Worm (Caenorhabditis elegans) whole organism, L4 larva: ENCODE results near the gene F59A2.5.

Source experiments
- D1046.2 ChIP-seq: fragments of 200-800 bp; sonication (Bioruptor generic); IDR thresholded peaks from 2 replicates; pipeline ENCODE4 v1.3.6; 2022; ENCODE audit warnings: missing genetic modification characterization, missing compliant biosample characterization
- F26F4.8 ChIP-seq: fragments of 200-800 bp; sonication (Bioruptor generic); conservative IDR thresholded peaks from 2 replicates; pipeline ENCODE4 v1.3.6; 2022; ENCODE audit warnings: missing genetic modification characterization, missing compliant biosample characterization
- F49E8.2 ChIP-seq: sonication (generic microtip); optimal IDR thresholded peaks from 2 replicates; lab custom pipeline; 2016; ENCODE audit warnings: missing compliant biosample characterization, mild to moderate bottlenecking, missing genetic modification characterization, borderline replicate concordance
- T26A8.4 ChIP-seq: fragments of 200-800 bp; sonication (Bioruptor generic); IDR thresholded peaks from 2 replicates; pipeline ENCODE4 v1.3.6; 2022; ENCODE audit warnings: missing genetic modification characterization, missing compliant biosample characterization
- Y105C5A.15 ChIP-seq: fragments of 200-800 bp; sonication (Bioruptor generic); IDR thresholded peaks from 2 replicates; pipeline ENCODE4 v1.3.6; 2022; ENCODE audit warnings: missing genetic modification characterization, missing compliant biosample characterization
- Y48G9A.11 ChIP-seq: fragments of 200-800 bp; sonication (Bioruptor generic); IDR thresholded peaks from 2 replicates; pipeline ENCODE4 v1.3.6; 2022; ENCODE audit warnings: missing genetic modification reagents, missing genetic modification characterization, missing compliant biosample characterization
- ZK337.2 ChIP-seq: fragments of 200-800 bp; sonication (Bioruptor generic); IDR thresholded peaks from 2 replicates; pipeline ENCODE4 v1.3.6; 2022; ENCODE audit warnings: missing genetic modification reagents, missing genetic modification characterization, missing compliant biosample characterization
- aly-2 ChIP-seq: sonication (generic microtip); optimal IDR thresholded peaks from 2 replicates; lab custom pipeline; 2018; ENCODE audit warnings: missing biosample characterization, missing genetic modification characterization
- arid-1 ChIP-seq: fragments of 200-800 bp; sonication (Bioruptor generic); conservative IDR thresholded peaks from 2 replicates; pipeline ENCODE4 v1.3.6; 2022; ENCODE audit warnings: missing genetic modification reagents, missing genetic modification characterization, missing compliant biosample characterization
- attf-4 ChIP-seq: sonication (generic microtip); optimal IDR thresholded peaks from 3 replicates; lab custom pipeline; 2017; ENCODE audit warnings: missing biosample characterization, missing genetic modification characterization
- ceh-28 ChIP-seq: fragments of 150-350 bp; optimal IDR thresholded peaks from 2 replicates; lab custom pipeline; 2014; ENCODE audit warnings: missing biosample characterization, missing genetic modification reagents, missing genetic modification characterization
- ces-1 ChIP-seq: fragments of 150-350 bp; sonication (generic microtip); optimal IDR thresholded peaks from 4 replicates; lab custom pipeline; 2014; ENCODE audit warnings: missing biosample characterization, missing genetic modification reagents, missing genetic modification characterization
- dmd-6 ChIP-seq: fragments of 200-800 bp; sonication (Bioruptor generic); IDR thresholded peaks from 2 replicates; pipeline ENCODE4 v1.3.6; 2022; ENCODE audit warnings: missing genetic modification reagents, missing genetic modification characterization, missing compliant biosample characterization
- gei-8 ChIP-seq: fragments of 200-800 bp; sonication (Bioruptor generic); optimal IDR thresholded peaks from 2 replicates; lab custom pipeline; 2018; ENCODE audit warnings: mild to moderate bottlenecking, missing genetic modification characterization, missing compliant biosample characterization
- hmg-1.1 ChIP-seq: fragments of 200-800 bp; sonication (Bioruptor generic); IDR thresholded peaks from 2 replicates; pipeline ENCODE4 v1.3.6; 2022; ENCODE audit warnings: missing genetic modification reagents, missing genetic modification characterization, missing compliant biosample characterization
- lin-1 ChIP-seq: fragments of 200-800 bp; sonication (Bioruptor generic); IDR thresholded peaks from 2 replicates; pipeline ENCODE4 v1.3.6; 2022; ENCODE audit warnings: missing genetic modification reagents, missing genetic modification characterization, missing compliant biosample characterization
- lin-13 ChIP-seq: fragments of 150-350 bp; optimal IDR thresholded peaks from 2 replicates; lab custom pipeline; 2014; ENCODE audit warnings: missing biosample characterization, missing genetic modification reagents, missing genetic modification characterization
- lin-29 ChIP-seq: fragments of 200-800 bp; sonication (Bioruptor generic); IDR thresholded peaks from 2 replicates; pipeline ENCODE4 v1.3.6; 2022; ENCODE audit warnings: missing genetic modification reagents, missing genetic modification characterization, missing compliant biosample characterization
- lin-38 ChIP-seq: fragments of 200-800 bp; sonication (Bioruptor generic); IDR thresholded peaks from 2 replicates; pipeline ENCODE4 v1.3.6; 2022; ENCODE audit warnings: missing genetic modification reagents, missing genetic modification characterization, missing compliant biosample characterization
- lsy-2 ChIP-seq, 2 experiments: fragments of 150-350 bp in 1 of 2; sonication (generic microtip) in 1 of 2; optimal IDR thresholded peaks; 2 replicates each; lab custom pipeline; 2014 to 2017; ENCODE audit warnings: missing biosample characterization in 2 of 2, missing genetic modification characterization in 2 of 2
- mdt-29 ChIP-seq: fragments of 200-800 bp; sonication (Bioruptor generic); IDR thresholded peaks from 2 replicates; pipeline ENCODE4 v1.3.6; 2022; ENCODE audit warnings: missing genetic modification reagents, missing genetic modification characterization, missing compliant biosample characterization
- mxl-3 ChIP-seq: fragments of 200-800 bp; sonication (Bioruptor generic); optimal IDR thresholded peaks from 2 replicates; lab custom pipeline; 2018; ENCODE audit warnings: mild to moderate bottlenecking, missing genetic modification characterization, missing compliant biosample characterization
- nhr-111 ChIP-seq: fragments of 200-800 bp; sonication (Bioruptor generic); optimal IDR thresholded peaks from 2 replicates; lab custom pipeline; 2018; ENCODE audit warnings: mild to moderate bottlenecking, missing genetic modification characterization, missing compliant biosample characterization
- nhr-237 ChIP-seq: sonication (generic microtip); optimal IDR thresholded peaks from 2 replicates; lab custom pipeline; 2017; ENCODE audit warnings: missing biosample characterization, missing genetic modification characterization
- nhr-28 ChIP-seq: fragments of 150-350 bp; optimal IDR thresholded peaks from 2 replicates; lab custom pipeline; 2014; ENCODE audit warnings: missing biosample characterization, missing genetic modification characterization
- saeg-2 ChIP-seq: fragments of 200-800 bp; sonication (Bioruptor generic); IDR thresholded peaks from 2 replicates; pipeline ENCODE4 v1.3.6; 2022; ENCODE audit warnings: missing genetic modification reagents, missing genetic modification characterization, missing compliant biosample characterization
- sdz-12 ChIP-seq: fragments of 200-800 bp; sonication (Bioruptor generic); optimal IDR thresholded peaks from 2 replicates; lab custom pipeline; 2018; ENCODE audit warnings: mild to moderate bottlenecking, missing genetic modification characterization, missing compliant biosample characterization
- snpc-1.2 ChIP-seq: fragments of 200-800 bp; sonication (Bioruptor generic); IDR thresholded peaks from 2 replicates; pipeline ENCODE4 v1.3.6; 2022; ENCODE audit warnings: missing genetic modification reagents, missing genetic modification characterization, missing compliant biosample characterization
- snpc-4 ChIP-seq: fragments of 150-350 bp; optimal IDR thresholded peaks from 2 replicates; lab custom pipeline; 2014; ENCODE audit warnings: missing biosample characterization, missing genetic modification characterization
- tra-1 ChIP-seq: fragments of 200-800 bp; sonication (Bioruptor generic); IDR thresholded peaks from 2 replicates; pipeline ENCODE4 v1.3.6; 2022; ENCODE audit warnings: missing genetic modification reagents, missing genetic modification characterization, missing compliant biosample characterization
- unc-130 ChIP-seq: sonication (generic microtip); optimal IDR thresholded peaks from 2 replicates; lab custom pipeline; 2016; ENCODE audit warnings: missing genetic modification reagents, missing genetic modification characterization, missing compliant biosample characterization
- vab-7 ChIP-seq: fragments of 200-800 bp; sonication (Bioruptor generic); IDR thresholded peaks from 2 replicates; pipeline ENCODE4 v1.3.6; 2022; ENCODE audit warnings: missing genetic modification reagents, missing genetic modification characterization, missing compliant biosample characterization
- zag-1 ChIP-seq: fragments of 150-350 bp; optimal IDR thresholded peaks from 2 replicates; lab custom pipeline; 2014; ENCODE audit warnings: missing biosample characterization, missing genetic modification characterization
- zfp-2 ChIP-seq: sonication (generic microtip); optimal IDR thresholded peaks from 2 replicates; lab custom pipeline; 2016; ENCODE audit warnings: mild to moderate bottlenecking, missing genetic modification characterization, missing compliant biosample characterization
- zfp-3 ChIP-seq: fragments of 200-800 bp; sonication (Bioruptor generic); conservative IDR thresholded peaks from 2 replicates; pipeline ENCODE4 v1.3.6; 2022; ENCODE audit warnings: missing genetic modification reagents, missing genetic modification characterization, missing compliant biosample characterization
- ztf-7 ChIP-seq: fragments of 150-350 bp; optimal IDR thresholded peaks from 2 replicates; lab custom pipeline; 2014; ENCODE audit warnings: missing biosample characterization, missing genetic modification characterization

Gene F59A2.5

ce11 chrIII:3389426-3390020 is 15.1 kb upstream of the F59A2.5 start, which contains the start of the genes elmd-1 and hecw-1 (continued):
- TF ChIP-seq attf-4 (tag; lab: Kevin White, UChicago) (no peak), tra-1 (peak; percentile 72), ces-1 (GFP tag; lab: Kevin White, UChicago) (no peak), sdz-12 (GFP tag; lab: Kevin White, UChicago) (no peak), lin-1 (peak; percentile 69; the same call in 1 of the 2 replicates), Y48G9A.11 (GFP tag; lab: Robert Waterston, UW) (peak; percentile 26; the same call in 1 of the 2 replicates), hmg-1.1 (GFP tag; lab: Robert Waterston, UW) (peak; percentile 73), nhr-237 (tag; lab: Kevin White, UChicago) (no peak), vab-7 (GFP tag; lab: Robert Waterston, UW) (peak; percentile 81), mdt-29 (no peak), Y105C5A.15 (GFP tag; lab: Robert Waterston, UW) (0 out of 2 replicates have a peak, but pooled peaks have one; percentile 50), F26F4.8 (GFP tag; lab: Robert Waterston, UW) (0 out of 2 replicates have a peak, but pooled peaks have one; percentile 59), snpc-1.2 (GFP tag; lab: Robert Waterston, UW) (0 out of 2 replicates have a peak, but pooled peaks have one; percentile 56), gei-8 (GFP tag; lab: Kevin White, UChicago) (peak; percentile 31), lin-29 (GFP tag; lab: Robert Waterston, UW) (0 out of 2 replicates have a peak, but pooled peaks have one; percentile 60), ceh-28 (no peak), saeg-2 (GFP tag; lab: Robert Waterston, UW) (no peak), aly-2 (tag; lab: Kevin White, UChicago) (no peak), lin-13 (peak; percentile 63), D1046.2 (GFP tag; lab: Robert Waterston, UW) (peak; percentile 61; the same call in 1 of the 2 replicates), T26A8.4 (GFP tag; lab: Robert Waterston, UW) (peak; percentile 68), ztf-7 (tag; lab: Kevin White, UChicago) (peak; percentile 51)

ce11 chrIII:3390144-3390543 is 14.5 kb upstream of the F59A2.5 start:
- TF ChIP-seq lin-38 (GFP tag; lab: Robert Waterston, UW), result peak; percentile 61
- no peak for TF ChIP-seq lin-13
- peak; percentile 1 for TF ChIP-seq unc-130
- TF ChIP-seq ZK337.2, result no peak
- peak in 1 of 2 experiments; percentile 11 for TF ChIP-seq lsy-2 (tag; optimal IDR thresholded peaks at IDR 0.05; lab: Kevin White, UChicago)
- TF ChIP-seq nhr-28 (tag; lab: Kevin White, UChicago), result no peak
- no peak for TF ChIP-seq zag-1 (tag; lab: Kevin White, UChicago)
- no peak for TF ChIP-seq mxl-3 (GFP tag; lab: Kevin White, UChicago)
- TF ChIP-seq arid-1, result 0 out of 2 replicates have a peak, but pooled peaks have one; percentile 30
- TF ChIP-seq F49E8.2 (tag; lab: Kevin White, UChicago), result peak; percentile 85
- no peak for TF ChIP-seq zfp-3 (GFP tag; lab: Robert Waterston, UW)
- TF ChIP-seq dmd-6 (GFP tag; lab: Robert Waterston, UW), result no peak

ce11 chrIII:3393687-3394086 is 11.0 kb upstream of the F59A2.5 start, which contains the start of gene mlc-4:
TSS of gene mlc-4 (minus strand) at chrIII:3393787.
- TF ChIP-seq snpc-4 (tag; lab: Kevin White, UChicago) (no peak), nhr-111 (GFP tag; lab: Kevin White, UChicago) (no peak), zfp-2 (tag; lab: Kevin White, UChicago) (no peak)
- TF ChIP-seq, all 104 proteins: peak for 0
